Worm (Caenorhabditis elegans) whole organism, mixed stage, embryonic: ENCODE results near the gene sna-1.
A peak's percentile ranks its signal among the peaks of the same experiment; 100 is the strongest.

ENCODE experiments used
- M03D4.4 ChIP-seq: sonication (generic microtip); optimal IDR thresholded peaks from 2 replicates; lab custom pipeline; 2017; ENCODE audit warnings: mild to moderate bottlenecking, missing genetic modification characterization, missing compliant biosample characterization
- bed-3 ChIP-seq: fragments of 200-800 bp; sonication (Bioruptor generic); optimal IDR thresholded peaks from 3 replicates; lab custom pipeline; 2018; ENCODE audit warnings: mild to moderate bottlenecking, missing genetic modification characterization, moderate library complexity, missing compliant biosample characterization
- blmp-1 ChIP-seq: fragments of 150-350 bp; optimal IDR thresholded peaks from 2 replicates; lab custom pipeline; 2014; ENCODE audit warnings: missing biosample characterization, missing genetic modification characterization
- ceh-39 ChIP-seq: fragments of 150-350 bp; optimal IDR thresholded peaks from 2 replicates; lab custom pipeline; 2014; ENCODE audit warnings: missing biosample characterization, missing genetic modification characterization
- ceh-83 ChIP-seq: fragments of 200-800 bp; sonication (Bioruptor generic); optimal IDR thresholded peaks from 2 replicates; lab custom pipeline; 2018; ENCODE audit warnings: mild to moderate bottlenecking, missing genetic modification characterization, missing compliant biosample characterization
- ces-1 ChIP-seq: fragments of 150-350 bp; optimal IDR thresholded peaks from 2 replicates; lab custom pipeline; 2014; ENCODE audit warnings: missing biosample characterization, missing genetic modification reagents, missing genetic modification characterization
- cnd-1 ChIP-seq: fragments of 200-800 bp; sonication (Bioruptor generic); optimal IDR thresholded peaks from 2 replicates; lab custom pipeline; 2018; ENCODE audit warnings: mild to moderate bottlenecking, missing genetic modification characterization, missing compliant biosample characterization
- elt-1 ChIP-seq: sonication (generic microtip); optimal IDR thresholded peaks from 2 replicates; lab custom pipeline; 2017; ENCODE audit warnings: missing genetic modification characterization, mild to moderate bottlenecking, missing compliant biosample characterization, antibody characterized with exemption, moderate library complexity, borderline replicate concordance; ENCODE audit not compliant: insufficient read depth
- elt-3 ChIP-seq: fragments of 150-350 bp; optimal IDR thresholded peaks from 2 replicates; lab custom pipeline; 2014; ENCODE audit warnings: missing biosample characterization, missing genetic modification characterization
- flh-1 ChIP-seq: fragments of 200-800 bp; sonication (Bioruptor generic); optimal IDR thresholded peaks from 2 replicates; lab custom pipeline; 2018; ENCODE audit warnings: mild to moderate bottlenecking, missing genetic modification characterization, moderate library complexity, missing compliant biosample characterization
- hlh-1 ChIP-seq: fragments of 150-350 bp; optimal IDR thresholded peaks from 2 replicates; lab custom pipeline; 2014; ENCODE audit warnings: missing biosample characterization, missing genetic modification reagents, missing genetic modification characterization
- lin-32 ChIP-seq: fragments of 200-800 bp; sonication (Bioruptor generic); optimal IDR thresholded peaks from 2 replicates; lab custom pipeline; 2018; ENCODE audit warnings: mild to moderate bottlenecking, missing genetic modification characterization, missing compliant biosample characterization
- lsy-2 ChIP-seq: fragments of 150-350 bp; optimal IDR thresholded peaks from 2 replicates; lab custom pipeline; 2014; ENCODE audit warnings: missing biosample characterization, missing genetic modification characterization
- mab-5 ChIP-seq: fragments of 150-350 bp; optimal IDR thresholded peaks from 2 replicates; lab custom pipeline; 2014; ENCODE audit warnings: missing biosample characterization, missing genetic modification characterization
- mep-1 ChIP-seq: fragments of 150-350 bp; optimal IDR thresholded peaks from 2 replicates; lab custom pipeline; 2017; ENCODE audit warnings: missing biosample characterization, missing genetic modification reagents, missing genetic modification characterization, inconsistent platforms
- mls-2 ChIP-seq: sonication (generic microtip); optimal IDR thresholded peaks from 2 replicates; lab custom pipeline; 2016; ENCODE audit warnings: mild to moderate bottlenecking, missing genetic modification characterization, moderate library complexity, missing compliant biosample characterization
- nhr-12 ChIP-seq: fragments of 150-350 bp; optimal IDR thresholded peaks from 2 replicates; lab custom pipeline; 2014; ENCODE audit warnings: missing biosample characterization, missing genetic modification characterization
- nhr-2 ChIP-seq: fragments of 150-350 bp; optimal IDR thresholded peaks from 2 replicates; lab custom pipeline; 2014; ENCODE audit warnings: missing biosample characterization, missing genetic modification characterization
- nhr-237 ChIP-seq: fragments of 150-350 bp; optimal IDR thresholded peaks from 2 replicates; lab custom pipeline; 2014; ENCODE audit warnings: missing biosample characterization, missing genetic modification characterization
- nhr-76 ChIP-seq: sonication (generic microtip); optimal IDR thresholded peaks from 2 replicates; lab custom pipeline; 2017; ENCODE audit warnings: missing biosample characterization, missing genetic modification characterization
- pha-4 ChIP-seq: fragments of 150-350 bp; optimal IDR thresholded peaks from 2 replicates; lab custom pipeline; 2018; ENCODE audit warnings: missing biosample characterization, missing genetic modification reagents, missing genetic modification characterization
- sem-2 ChIP-seq: fragments of 200-800 bp; sonication (Bioruptor generic); optimal IDR thresholded peaks from 2 replicates; lab custom pipeline; 2018; ENCODE audit warnings: mild to moderate bottlenecking, missing genetic modification characterization, missing compliant biosample characterization
- tbx-8 ChIP-seq: fragments of 200-800 bp; sonication (Bioruptor generic); optimal IDR thresholded peaks from 2 replicates; lab custom pipeline; 2018; ENCODE audit warnings: mild to moderate bottlenecking, missing genetic modification characterization, moderate library complexity, missing compliant biosample characterization
- unc-120 ChIP-seq: sonication (generic microtip); optimal IDR thresholded peaks from 2 replicates; lab custom pipeline; 2017; ENCODE audit warnings: missing genetic modification characterization, missing compliant biosample characterization; ENCODE audit not compliant: poor library complexity, severe bottlenecking
- unc-39 ChIP-seq: fragments of 150-350 bp; optimal IDR thresholded peaks from 2 replicates; lab custom pipeline; 2014; ENCODE audit warnings: missing biosample characterization, missing genetic modification characterization
- zip-8 ChIP-seq: fragments of 150-350 bp; optimal IDR thresholded peaks from 2 replicates; lab custom pipeline; 2014; ENCODE audit warnings: missing biosample characterization, missing genetic modification characterization
- ztf-11 ChIP-seq: fragments of 150-350 bp; optimal IDR thresholded peaks from 2 replicates; lab custom pipeline; 2014; ENCODE audit warnings: missing biosample characterization, missing genetic modification characterization

sna-1 gene

ce11 chrV:6683740-6684139 is 26.7 kb downstream of the sna-1 start:
- no peak for TF ChIP-seq elt-3
- peak; percentile 10 for TF ChIP-seq ces-1 (GFP tag; lab: Kevin White, UChicago)

ce11 chrV:6683282-6683681 is 27.2 kb downstream of the sna-1 start:
- TF ChIP-seq sem-2 (GFP tag; lab: Kevin White, UChicago) = no peak
- no peak for TF ChIP-seq pha-4 (tag; lab: Kevin White, UChicago)
- no peak for TF ChIP-seq elt-3
- TF ChIP-seq blmp-1 (tag; lab: Kevin White, UChicago) = no peak
- TF ChIP-seq mep-1 (tag; lab: Kevin White, UChicago) = peak; percentile 7
- TF ChIP-seq cnd-1 (tag; lab: Kevin White, UChicago) = peak; percentile 44
- TF ChIP-seq nhr-2 (tag; lab: Kevin White, UChicago) = peak; percentile 83
- TF ChIP-seq lin-32 (GFP tag; lab: Kevin White, UChicago) = peak; percentile 57

ce11 chrV:6681501-6681900 is 29.0 kb downstream of the sna-1 start, which contains the start of gene egl-46:
Gene egl-46 (minus strand): TSS chrV:6681573.
- TF ChIP-seq lsy-2 (peak; percentile 8), tbx-8 (GFP tag; lab: Kevin White, UChicago) (no peak), ceh-39 (tag; lab: Kevin White, UChicago) (no peak), nhr-2 (tag; lab: Kevin White, UChicago) (peak; percentile 86), nhr-76 (no peak), unc-120 (tag; lab: Kevin White, UChicago) (no peak), bed-3 (no peak), nhr-12 (tag; lab: Kevin White, UChicago) (no peak), cnd-1 (tag; lab: Kevin White, UChicago) (peak; percentile 33), M03D4.4 (tag; lab: Kevin White, UChicago) (no peak), lin-32 (GFP tag; lab: Kevin White, UChicago) (peak; percentile 54), pha-4 (tag; lab: Kevin White, UChicago) (no peak), unc-39 (no peak), mls-2 (tag; lab: Kevin White, UChicago) (no peak)
- TF ChIP-seq, all 35 proteins: peak for 4

- TF ChIP-seq nhr-2 (tag; lab: Kevin White, UChicago) = no peak
- no peak for TF ChIP-seq elt-1 (tag; lab: Kevin White, UChicago)
- TF ChIP-seq pha-4 (tag; lab: Kevin White, UChicago) = no peak
- TF ChIP-seq flh-1 (GFP tag; lab: Kevin White, UChicago) = no peak
- no peak for TF ChIP-seq hlh-1 (tag; lab: Kevin White, UChicago)
- no peak for TF ChIP-seq zip-8 (tag; lab: Kevin White, UChicago)
Observed at ce11 chrV:6676158-6676849, 34.2 kb downstream of the sna-1 start, which contains the start of gene cest-34. Gene cest-34 (plus strand): TSS chrV:6676799.

ce11 chrV:6673967-6674366 is 36.5 kb downstream of the sna-1 start, which contains the start of gene cest-31:
Gene cest-31 (plus strand): TSS chrV:6674267.
- no peak for TF ChIP-seq nhr-2 (tag; lab: Kevin White, UChicago)
- TF ChIP-seq, all 35 proteins: peak for 0

ce11 chrV:6669520-6669919 is 41.0 kb downstream of the sna-1 start, which contains the start of gene cest-28:
Gene cest-28 (plus strand): TSS chrV:6669820.
- TF ChIP-seq cnd-1 (tag; lab: Kevin White, UChicago) (no peak), mls-2 (tag; lab: Kevin White, UChicago) (no peak), elt-1 (tag; lab: Kevin White, UChicago) (no peak)
- TF ChIP-seq, all 35 proteins: peak for 0

ce11 chrV:6668741-6669140 is 41.7 kb downstream of the sna-1 start, which contains the start of gene str-180:
Gene str-180 (minus strand): TSS chrV:6668841.
- TF ChIP-seq bed-3 (no peak), mab-5 (tag; lab: Kevin White, UChicago) (no peak), flh-1 (GFP tag; lab: Kevin White, UChicago) (no peak), ztf-11 (tag; lab: Kevin White, UChicago) (no peak), mep-1 (tag; lab: Kevin White, UChicago) (no peak), ceh-83 (no peak), blmp-1 (tag; lab: Kevin White, UChicago) (no peak), nhr-237 (tag; lab: Kevin White, UChicago) (no peak), M03D4.4 (tag; lab: Kevin White, UChicago) (no peak)
